Fruit fly (Drosophila melanogaster) Kc167 (cell line): Measurements from ENCODE around the gene CG33269.

ENCODE experiments used
- Myc ChIP-seq: fragments of >200 bp; optimal IDR thresholded peaks from 2 replicates; lab custom pipeline; 2017; ENCODE audit warnings: missing external identifiers
- Sin3A ChIP-seq: fragments of >200 bp; optimal IDR thresholded peaks from 2 replicates; lab custom pipeline; 2018; ENCODE audit warnings: missing external identifiers
- h ChIP-seq: fragments of >200 bp; optimal IDR thresholded peaks from 3 replicates; lab custom pipeline; 2018; ENCODE audit warnings: missing external identifiers
- insv ChIP-seq: fragments of >200 bp; optimal IDR thresholded peaks from 3 replicates; lab custom pipeline; 2018; ENCODE audit warnings: missing external identifiers
- psq ChIP-seq: fragments of >200 bp; optimal IDR thresholded peaks from 2 replicates; lab custom pipeline; 2017; ENCODE audit warnings: missing external identifiers
- ttk ChIP-seq: sonication (Bioruptor generic); optimal IDR thresholded peaks from 2 replicates; lab custom pipeline; 2017; ENCODE audit warnings: missing external identifiers

CG33269 gene

dm6 chr3L:11550359-11551056 lies 31.5 kb downstream of the CG33269 start:
- TF ChIP-seq psq (lab: Kevin White, UChicago) (no peak), h (lab: Kevin White, UChicago) (no peak), ttk (lab: Kevin White, UChicago) (no peak), Myc (lab: Kevin White, UChicago) (no peak), insv (no peak), Sin3A (no peak)

DNA sequence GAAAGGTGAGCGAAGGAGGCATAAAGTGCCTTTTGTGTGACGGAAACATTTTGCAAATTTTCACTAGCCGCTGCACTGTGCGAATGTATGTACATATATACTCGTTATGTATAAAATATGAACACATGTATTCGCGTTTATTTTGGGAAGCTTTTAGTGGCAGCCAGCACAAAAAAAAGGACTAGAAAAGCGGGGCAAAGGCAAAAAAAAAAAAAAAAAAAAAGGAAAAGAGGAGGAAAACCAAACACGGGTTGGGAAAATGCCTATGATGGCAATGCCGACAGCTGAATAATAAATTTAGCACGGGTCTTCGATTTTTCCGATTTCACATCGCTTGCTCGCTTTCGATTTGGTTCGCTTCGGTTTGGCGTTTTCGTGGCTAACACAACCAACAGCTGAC lies 32.6 kb downstream of the CG33269 start:
- TF ChIP-seq Sin3A (no peak), insv (no peak), ttk (lab: Kevin White, UChicago) (no peak)

DNA sequence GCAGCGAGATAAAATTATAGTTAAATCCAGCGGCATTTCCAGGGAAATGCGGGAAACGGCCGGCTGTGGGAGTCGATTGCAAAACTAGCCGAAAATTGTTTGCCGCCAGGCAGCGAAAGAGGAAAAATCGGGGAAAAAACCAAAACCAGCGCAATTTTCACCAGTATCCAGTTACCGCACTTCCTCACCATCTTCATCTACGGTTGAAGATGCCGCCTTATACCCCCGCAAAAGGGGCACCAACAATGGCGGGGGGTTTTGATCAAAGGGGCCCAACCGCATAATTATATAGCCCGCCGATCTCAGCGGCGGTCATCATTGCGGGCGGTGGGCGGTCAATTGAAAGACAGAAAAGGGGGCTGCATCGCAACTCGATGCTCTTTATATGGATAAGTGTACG lies 34.0 kb downstream of the CG33269 start:
- no peak for TF ChIP-seq ttk (lab: Kevin White, UChicago)
- no peak for TF ChIP-seq h (lab: Kevin White, UChicago)
- no peak for TF ChIP-seq Sin3A

DNA sequence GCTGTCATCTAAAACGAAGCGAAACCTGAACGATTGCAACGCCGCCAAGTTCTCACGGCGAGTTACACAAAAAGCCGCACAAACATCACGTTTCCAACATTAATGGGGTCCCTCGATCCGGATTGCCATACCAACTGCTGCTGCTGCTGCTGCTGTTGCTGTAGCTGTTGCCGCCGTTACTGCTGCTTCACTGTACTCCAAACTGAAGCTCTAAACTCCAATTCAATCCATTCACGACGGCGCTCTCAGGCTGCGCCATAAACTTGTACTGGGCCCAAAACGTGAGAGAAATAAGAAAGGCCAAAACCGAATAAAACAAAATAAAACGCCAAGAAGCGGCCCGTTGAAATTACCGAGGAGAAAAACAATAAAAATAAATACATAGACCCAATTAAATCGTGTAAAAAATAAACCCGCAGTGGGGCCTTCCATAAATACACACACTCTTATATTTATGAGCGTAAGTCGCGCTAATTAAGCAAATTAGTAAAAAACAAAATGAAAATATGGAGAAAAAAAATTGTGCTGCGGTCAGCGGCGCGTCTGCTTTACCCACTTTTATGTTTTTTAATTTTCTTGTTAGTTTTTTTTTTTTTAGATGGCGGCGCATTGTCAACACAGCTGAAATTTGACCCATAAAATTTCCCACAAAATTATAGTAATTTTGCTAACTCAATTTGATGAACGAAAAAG lies 34.5 kb downstream of the CG33269 start:
- TF ChIP-seq Myc (lab: Kevin White, UChicago) (no peak), insv (no peak), ttk (lab: Kevin White, UChicago) (no peak)

DNA sequence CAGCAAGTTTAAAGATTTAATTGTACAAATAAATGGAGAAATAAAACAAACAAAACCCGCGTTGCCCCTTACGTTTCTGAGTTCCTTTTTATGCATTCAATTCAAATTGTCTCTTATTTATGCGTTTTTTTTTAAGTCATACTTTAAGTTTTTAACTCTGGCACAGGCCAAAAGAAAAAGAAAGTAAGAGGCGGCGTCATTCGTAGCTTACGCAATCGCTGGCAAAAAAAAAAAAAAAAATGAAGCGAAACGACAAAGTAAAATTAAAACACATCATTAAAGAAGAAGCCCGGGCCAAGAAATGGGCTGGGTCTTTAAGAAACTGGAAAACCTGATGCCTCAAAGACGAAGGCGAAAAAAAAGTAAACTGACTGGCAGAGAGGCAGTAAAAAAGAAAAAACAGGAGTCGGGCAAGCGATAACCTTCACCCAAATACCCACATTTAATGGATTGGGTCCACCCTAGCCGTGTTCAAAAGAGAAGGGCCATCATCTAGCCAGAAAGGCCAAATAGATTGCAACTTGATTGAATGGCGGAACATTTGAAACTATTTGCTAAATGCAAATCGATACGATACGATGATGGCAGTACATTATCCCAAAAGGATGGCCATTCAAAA lies 38.2 kb downstream of the CG33269 start:
- TF ChIP-seq Myc (lab: Kevin White, UChicago) (no peak), Sin3A (no peak), psq (lab: Kevin White, UChicago) (no peak), ttk (lab: Kevin White, UChicago) (no peak), h (lab: Kevin White, UChicago) (no peak)

DNA sequence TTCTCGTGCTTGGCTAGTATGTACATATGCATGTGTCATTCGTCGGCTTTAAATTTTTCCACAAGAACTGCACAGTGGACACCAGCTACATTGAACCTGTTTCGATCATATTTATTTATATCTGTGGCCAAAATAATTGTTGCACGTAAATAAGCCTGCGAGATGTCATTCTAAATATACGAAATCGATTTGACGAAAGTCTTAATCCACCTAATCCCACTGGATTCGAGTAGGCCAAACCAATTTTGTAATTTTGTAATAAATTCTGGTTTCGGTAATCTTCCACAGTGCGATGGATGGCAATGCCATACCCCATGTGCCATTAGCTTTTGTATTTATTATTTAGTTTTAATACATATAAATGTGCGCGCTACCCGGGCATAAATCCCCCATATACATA lies 39.0 kb downstream of the CG33269 start:
- TF ChIP-seq insv, result no peak
- TF ChIP-seq Myc (lab: Kevin White, UChicago), result no peak
- no peak for TF ChIP-seq ttk (lab: Kevin White, UChicago)
- TF ChIP-seq psq (lab: Kevin White, UChicago), result no peak
- no peak for TF ChIP-seq h (lab: Kevin White, UChicago)
- TF ChIP-seq Sin3A, result no peak

DNA sequence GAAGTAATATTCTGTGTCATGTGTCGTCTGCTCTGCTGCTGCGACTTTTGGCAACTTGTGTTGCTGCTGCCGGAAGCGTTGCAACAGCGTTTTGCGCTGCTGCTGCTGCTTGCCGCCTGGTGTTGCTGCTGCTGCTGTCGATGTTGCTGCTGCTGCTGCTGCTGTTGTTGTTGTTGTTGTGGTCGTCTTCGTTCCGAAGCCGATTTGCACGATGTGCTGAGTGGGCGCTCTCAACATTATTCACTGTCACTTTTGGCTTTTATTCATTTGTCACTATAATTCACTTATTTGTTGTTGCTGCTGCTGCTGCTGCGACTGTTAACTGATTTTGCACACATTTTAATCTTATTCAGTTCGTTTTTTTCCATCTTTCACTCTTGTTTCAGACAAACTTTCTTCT lies 39.6 kb downstream of the CG33269 start:
- TF ChIP-seq ttk (lab: Kevin White, UChicago), result no peak
- no peak for TF ChIP-seq Sin3A
- no peak for TF ChIP-seq psq (lab: Kevin White, UChicago)

dm6 chr3L:11540330-11540702 lies 41.7 kb downstream of the CG33269 start:
- no peak for TF ChIP-seq insv
- no peak for TF ChIP-seq Sin3A
- no peak for TF ChIP-seq h (lab: Kevin White, UChicago)
- TF ChIP-seq ttk (lab: Kevin White, UChicago), result no peak

dm6 chr3L:11539511-11540329 lies 42.3 kb downstream of the CG33269 start:
- TF ChIP-seq Myc (lab: Kevin White, UChicago) (no peak), insv (no peak), Sin3A (no peak), h (lab: Kevin White, UChicago) (no peak), psq (lab: Kevin White, UChicago) (no peak)

DNA sequence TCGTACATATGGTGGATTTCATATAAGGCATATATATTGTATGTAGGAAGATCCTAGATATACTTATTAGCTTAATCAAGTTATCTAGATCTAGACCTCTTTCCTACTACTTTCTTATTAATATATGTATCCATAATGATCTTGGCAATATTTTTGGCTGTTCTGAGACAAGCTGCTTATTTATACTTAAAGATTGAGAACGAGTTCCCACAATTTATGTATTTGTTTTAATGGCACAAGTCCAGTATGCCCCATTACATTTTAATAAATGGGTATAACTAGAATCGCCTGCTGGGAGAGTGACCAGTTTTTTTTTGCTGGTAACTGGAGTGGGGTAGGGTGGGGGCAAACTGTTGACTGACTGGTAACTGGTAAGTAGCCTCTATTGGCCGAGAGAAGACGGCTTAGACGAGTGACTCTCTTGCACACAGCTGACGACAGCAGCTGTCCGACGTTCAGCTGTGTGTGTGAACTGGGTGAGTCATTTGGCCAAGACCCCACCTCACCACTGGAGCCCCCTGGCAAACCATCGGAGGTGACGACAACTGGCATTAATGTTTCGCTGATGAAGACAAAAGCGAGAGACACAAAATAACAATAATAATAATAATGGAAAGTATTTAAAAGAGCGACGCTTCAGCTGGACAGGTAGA lies 45.1 kb downstream of the CG33269 start:
- TF ChIP-seq insv (no peak), psq (lab: Kevin White, UChicago) (no peak)

DNA sequence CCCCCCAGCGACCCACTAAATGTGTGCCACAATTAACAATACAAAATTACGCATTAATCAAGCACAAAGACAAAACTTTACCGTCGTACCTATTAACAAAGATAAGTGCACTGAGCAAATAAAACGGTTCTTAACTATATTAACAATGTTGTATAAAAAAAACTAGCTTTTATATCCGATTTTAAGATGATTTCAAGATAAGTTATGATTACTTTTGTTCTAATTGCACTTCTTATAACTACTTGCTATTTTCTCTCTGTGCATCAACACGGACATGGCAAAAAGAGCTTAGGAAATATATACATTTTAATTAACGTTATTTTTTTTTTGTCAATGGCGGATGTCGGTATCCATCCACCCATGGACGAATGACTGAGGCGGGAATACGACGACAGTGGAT lies 45.9 kb downstream of the CG33269 start:
- TF ChIP-seq ttk (lab: Kevin White, UChicago) (no peak), insv (no peak), h (lab: Kevin White, UChicago) (no peak), psq (lab: Kevin White, UChicago) (no peak), Myc (lab: Kevin White, UChicago) (no peak), Sin3A (no peak)
